Worm (Caenorhabditis elegans): Measurements from ENCODE around the gene T07F10.3.

DNA sequence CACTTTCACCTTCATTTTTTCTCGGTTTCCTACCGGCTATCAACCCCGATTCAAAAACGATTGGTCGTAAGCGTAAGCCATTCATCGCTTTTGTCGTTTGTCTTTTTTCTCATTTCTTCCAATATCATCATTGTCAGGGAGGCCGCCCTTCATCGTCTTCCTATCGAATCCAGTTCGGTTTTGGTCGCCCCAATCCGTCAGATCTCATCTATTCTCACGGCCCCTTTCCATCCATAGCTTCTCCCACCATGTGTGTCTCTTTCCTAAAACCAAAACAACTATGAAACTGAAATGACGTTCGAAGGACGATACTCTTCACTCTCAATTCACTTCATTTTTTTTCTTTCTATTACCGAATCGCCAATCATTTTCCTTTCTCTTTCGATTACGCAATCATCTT is 6.0 kb upstream of the T07F10.3 start:
- TF ChIP-seq klf-2 (GFP tag; conservative IDR thresholded peaks at IDR 0.05) (no peak), ref-1 (GFP tag; conservative IDR thresholded peaks at IDR 0.05) (no peak), cog-1 (tag; optimal IDR thresholded peaks at IDR 0.05) (no peak), T22C8.4 (GFP tag; IDR thresholded peaks at IDR 0.05) (no peak), flt-1 (GFP tag; IDR thresholded peaks at IDR 0.05) (no peak), tab-1 (GFP tag; IDR thresholded peaks at IDR 0.05) (no peak), med-1 (GFP tag; optimal IDR thresholded peaks at IDR 0.05; ENCODE audit: insufficient read depth) (no peak), ztf-29 (GFP tag; IDR thresholded peaks at IDR 0.05) (no peak), ztf-23 (GFP tag; IDR thresholded peaks at IDR 0.05) (no peak)
